Comparison of ENCODE assay signal across 1 fruit fly cellular context in genomic region chr2L:7090922-7091321, dm6.
TF ChIP-seq lines count a peak whose summit lies in the region.

No protein-coding gene starts in this region.

TF ChIP-seq in whole organism, embryonic, 481 proteins besides CTCF, POLR2A, EP300 and RAD21 (continued from another document):
- TF ChIP-seq CG10321 (GFP tag; IDR thresholded peaks at IDR 0.05; lab: Robert Waterston, UW) (no peak), dysf (GFP tag; IDR thresholded peaks at IDR 0.05; lab: Robert Waterston, UW) (0 out of 3 replicates have a peak, but pooled peaks have one; percentile 42), CG10366 (GFP tag; IDR thresholded peaks at IDR 0.05; lab: Robert Waterston, UW) (peak; percentile 30; the same call in 1 of the 2 replicates), grau (tag; optimal IDR thresholded peaks at IDR 0.05; lab: Kevin White, UChicago) (peak; percentile 37), HHEX (GFP tag; optimal IDR thresholded peaks at IDR 0.05; lab: Kevin White, UChicago) (no peak), Dbx (GFP tag; IDR thresholded peaks at IDR 0.05; lab: Robert Waterston, UW) (0 out of 3 replicates have a peak, but pooled peaks have one; percentile 24), Lhr (GFP tag; optimal IDR thresholded peaks at IDR 0.05; lab: Kevin White, UChicago) (no peak), CkIIα-i1 (GFP tag; IDR thresholded peaks at IDR 0.05; lab: Robert Waterston, UW) (no peak), CG14014 (GFP tag; IDR thresholded peaks at IDR 0.05; lab: Robert Waterston, UW) (no peak), gcm (GFP tag; optimal IDR thresholded peaks at IDR 0.05; lab: Kevin White, UChicago) (peak; percentile 17), D19A (tag; optimal IDR thresholded peaks at IDR 0.05; lab: Kevin White, UChicago) (peak; percentile 60), salm (tag; optimal IDR thresholded peaks at IDR 0.05; lab: Kevin White, UChicago) (no peak), ssp (GFP tag; IDR thresholded peaks at IDR 0.05; lab: Robert Waterston, UW) (no peak), p53 (GFP tag; optimal IDR thresholded peaks at IDR 0.05; lab: Kevin White, UChicago) (no peak), Hr51 (GFP tag; optimal IDR thresholded peaks at IDR 0.05; lab: Kevin White, UChicago) (peak in 1 of 2 experiments; percentile 28), ase (GFP tag; IDR thresholded peaks at IDR 0.05; lab: Robert Waterston, UW) (no peak), vvl (GFP tag; IDR thresholded peaks at IDR 0.05; lab: Robert Waterston, UW) (peak; percentile 44; the same call in 1 of the 2 replicates), CG4820 (GFP tag; optimal IDR thresholded peaks at IDR 0.05; lab: Kevin White, UChicago) (no peak), ham (GFP tag; IDR thresholded peaks at IDR 0.05; lab: Robert Waterston, UW) (no peak), CG12155 (GFP tag; optimal IDR thresholded peaks at IDR 0.05; lab: Kevin White, UChicago) (no peak), tll (GFP tag; optimal IDR thresholded peaks at IDR 0.05; lab: Kevin White, UChicago) (no peak), CG15514 (GFP tag; optimal IDR thresholded peaks at IDR 0.05; lab: Kevin White, UChicago) (no peak), CG2199 (GFP tag; IDR thresholded peaks at IDR 0.05; lab: Robert Waterston, UW) (no peak), Ptx1 (GFP tag; IDR thresholded peaks at IDR 0.05; lab: Robert Waterston, UW) (peak; percentile 44; the same call in 1 of the 2 replicates), CG5180 (GFP tag; optimal IDR thresholded peaks at IDR 0.05; lab: Kevin White, UChicago) (no peak), E2f1 (GFP tag; IDR thresholded peaks at IDR 0.05; lab: Robert Waterston, UW) (peak; percentile 29; the same call in 1 of the 2 replicates), sim (GFP tag; IDR thresholded peaks at IDR 0.05; lab: Robert Waterston, UW) (no peak), CG9797 (GFP tag; optimal IDR thresholded peaks at IDR 0.05; lab: Kevin White, UChicago) (no peak), NC2β (GFP tag; optimal IDR thresholded peaks at IDR 0.05; lab: Kevin White, UChicago) (no peak), CG4328 (GFP tag; optimal IDR thresholded peaks at IDR 0.05; lab: Kevin White, UChicago) (no peak), Ada2b (GFP tag; IDR thresholded peaks at IDR 0.05; lab: Robert Waterston, UW) (0 out of 2 replicates have a peak, but pooled peaks have one; percentile 21), lab (GFP tag; optimal IDR thresholded peaks at IDR 0.05; lab: Kevin White, UChicago) (peak; percentile 41), CG18262 (tag; optimal IDR thresholded peaks at IDR 0.05; lab: Kevin White, UChicago) (peak; percentile 20), NfI (GFP tag; optimal IDR thresholded peaks at IDR 0.05; lab: Kevin White, UChicago) (peak; percentile 29)
